Fruit fly (Drosophila melanogaster) whole organism, adult: ENCODE results near the gene CG31089.

Source experiments
- CG11617 ChIP-seq: fragments of 200-800 bp; sonication (Bioruptor generic); optimal IDR thresholded peaks from 2 replicates; lab custom pipeline; 2017; ENCODE audit warnings: mild to moderate bottlenecking, missing biosample characterization, missing genetic modification reagents, missing genetic modification characterization
- Crg-1 ChIP-seq: fragments of 200-800 bp; sonication (Bioruptor generic); optimal IDR thresholded peaks from 2 replicates; lab custom pipeline; 2016; ENCODE audit warnings: missing biosample characterization, missing genetic modification characterization
- Hr96 ChIP-seq: fragments of 200-800 bp; sonication (Bioruptor generic); optimal IDR thresholded peaks from 2 replicates; lab custom pipeline; 2016; ENCODE audit warnings: missing biosample characterization, missing genetic modification characterization
- Mnt ChIP-seq: fragments of 200-800 bp; sonication (Bioruptor generic); optimal IDR thresholded peaks from 2 replicates; lab custom pipeline; 2016; ENCODE audit warnings: missing biosample characterization, mild to moderate bottlenecking, missing genetic modification characterization
- bab1 ChIP-seq: fragments of 200-800 bp; sonication (Bioruptor generic); optimal IDR thresholded peaks from 3 replicates; lab custom pipeline; 2019; ENCODE audit warnings: missing biosample characterization, mild to moderate bottlenecking, missing genetic modification characterization, moderate library complexity
- cic ChIP-seq: fragments of 200-800 bp; sonication (Bioruptor generic); optimal IDR thresholded peaks from 2 replicates; lab custom pipeline; 2017; ENCODE audit warnings: missing biosample characterization, mild to moderate bottlenecking, missing genetic modification characterization, moderate library complexity
- cnc ChIP-seq, 2 experiments: fragments of >200 bp; optimal IDR thresholded peaks; 2 replicates each; lab custom pipeline; 2017
- kay ChIP-seq: fragments of 200-800 bp; sonication (Bioruptor generic); peaks from one replicate; lab custom pipeline; 2016; ENCODE audit warnings: missing biosample characterization, missing genetic modification characterization, borderline replicate concordance
- pad ChIP-seq: fragments of 200-800 bp; sonication (Bioruptor generic); optimal IDR thresholded peaks from 3 replicates; lab custom pipeline; 2017; ENCODE audit warnings: missing biosample characterization, missing genetic modification characterization, mild to moderate bottlenecking, moderate library complexity, missing genetic modification reagents

dm6 chr3R:25855594-25856305, 46.7 kb upstream of the CG31089 start, which contains the start of gene CG5890:
- TF ChIP-seq CG11617 (GFP tag; lab: Kevin White, UChicago) (no peak), cic (no peak), kay (no peak), cnc (optimal IDR thresholded peaks at IDR 0.05; lab: Kevin White, UChicago) (no peak), Hr96 (no peak), pad (GFP tag; lab: Kevin White, UChicago) (no peak), Crg-1 (GFP tag; lab: Kevin White, UChicago) (no peak), bab1 (no peak), Mnt (GFP tag; lab: Kevin White, UChicago) (no peak)
